Fruit fly (Drosophila melanogaster): ENCODE data around the gene CG2656.

The CG2656 gene

dm6 chr3R:7124109-7124639 lies 20.4 kb upstream of the CG2656 start, which contains the start of the genes Alh and CG10098 (continued):
- TF ChIP-seq CG12299 (tag; optimal IDR thresholded peaks at IDR 0.05) (peak; percentile 56), caup (GFP tag; optimal IDR thresholded peaks at IDR 0.05; ENCODE audit: severe bottlenecking) (peak; percentile 44), CG2712 (tag; optimal IDR thresholded peaks at IDR 0.05) (peak; percentile 85), E2f2 (GFP tag; IDR thresholded peaks at IDR 0.05) (peak; percentile 39; the same call in 1 of the 2 replicates), eyg (GFP tag; optimal IDR thresholded peaks at IDR 0.05) (peak; percentile 69), Spps (tag; optimal IDR thresholded peaks at IDR 0.05) (peak; percentile 34), bowl (GFP tag; IDR thresholded peaks at IDR 0.05) (no peak), CG2202 (tag; optimal IDR thresholded peaks at IDR 0.05) (peak; percentile 29), HLHmδ (GFP tag; optimal IDR thresholded peaks at IDR 0.05) (no peak), chinmo (GFP tag; IDR thresholded peaks at IDR 0.05; ENCODE audit: partially characterized antibody) (0 out of 4 replicates have a peak, but pooled peaks have one; percentile 15), Hr51 (GFP tag; optimal IDR thresholded peaks at IDR 0.05) (peak; percentile 74 to 90), Fer2 (tag; optimal IDR thresholded peaks at IDR 0.05) (peak; percentile 79), pfk (GFP tag; optimal IDR thresholded peaks at IDR 0.05) (no peak), Chrac-16 (GFP tag; optimal IDR thresholded peaks at IDR 0.05) (peak; percentile 92), lbe (GFP tag; optimal IDR thresholded peaks at IDR 0.05) (peak; percentile 74), crp (GFP tag; optimal IDR thresholded peaks at IDR 0.05) (peak; percentile 83 to 94), lab (GFP tag; optimal IDR thresholded peaks at IDR 0.05) (peak; percentile 79), cad (GFP tag; optimal IDR thresholded peaks at IDR 0.05) (no peak), CG9215 (GFP tag; IDR thresholded peaks at IDR 0.05) (peak; percentile 89), sr (GFP tag; IDR thresholded peaks at IDR 0.05) (no peak; the same call in 2 of the 3 replicates), danr (GFP tag; IDR thresholded peaks at IDR 0.05) (peak; percentile 56; the same call in 1 of the 2 replicates), CG9932 (GFP tag; IDR thresholded peaks at IDR 0.05) (peak; percentile 94), CG17912 (GFP tag; optimal IDR thresholded peaks at IDR 0.05) (peak; percentile 15), CG11560 (tag; IDR thresholded peaks at IDR 0.05) (peak; percentile 58; the same call in 2 of the 3 replicates), CG7928 (GFP tag; optimal IDR thresholded peaks at IDR 0.05) (peak; percentile 43), CG6683 (GFP tag; optimal IDR thresholded peaks at IDR 0.05) (peak; percentile 44), CG13296 (GFP tag; optimal IDR thresholded peaks at IDR 0.05) (peak; percentile 43), gsb-n (tag; optimal IDR thresholded peaks at IDR 0.05) (peak; percentile 57), ERR (GFP tag; optimal IDR thresholded peaks at IDR 0.05) (peak; percentile 69), CG13424 (tag; optimal IDR thresholded peaks at IDR 0.05) (peak; percentile 86), CG12219 (GFP tag; optimal IDR thresholded peaks at IDR 0.05) (peak; percentile 34), E2f1 (GFP tag; IDR thresholded peaks at IDR 0.05) (peak; percentile 62), CG3281 (GFP tag; optimal IDR thresholded peaks at IDR 0.05) (peak; percentile 71), ssp (GFP tag; IDR thresholded peaks at IDR 0.05) (peak; percentile 80), disco-r (GFP tag; optimal IDR thresholded peaks at IDR 0.05) (peak; percentile 58), CG8359 (GFP tag; optimal IDR thresholded peaks at IDR 0.05; ENCODE audit: borderline replicate concordance) (no peak), PHDP (tag; optimal IDR thresholded peaks at IDR 0.05) (peak; percentile 76), Vsx1 (GFP tag; optimal IDR thresholded peaks at IDR 0.05) (peak; percentile 85), CG18764 (GFP tag; optimal IDR thresholded peaks at IDR 0.05) (peak; percentile 77), Sox102F (GFP tag; optimal IDR thresholded peaks at IDR 0.05) (peak; percentile 80), CG4404 (GFP tag; IDR thresholded peaks at IDR 0.05) (peak; percentile 72), tio (GFP tag; optimal IDR thresholded peaks at IDR 0.05) (peak; percentile 89), MBD-R2 (GFP tag; IDR thresholded peaks at IDR 0.05) (peak; percentile 75), eve (GFP tag; optimal IDR thresholded peaks at IDR 0.05) (no peak), zfh2 (GFP tag; optimal IDR thresholded peaks at IDR 0.05) (peak; percentile 95), ase (GFP tag; IDR thresholded peaks at IDR 0.05) (peak; percentile 68; the same call in 1 of the 3 replicates), aop (GFP tag; IDR thresholded peaks at IDR 0.05) (peak; percentile 70), ind (GFP tag; optimal IDR thresholded peaks at IDR 0.05) (peak; percentile 92), CG3065 (GFP tag; optimal IDR thresholded peaks at IDR 0.05) (peak; percentile 48)
